Fruit fly (Drosophila melanogaster): ENCODE data around the gene CG32512.

Gene CG32512

DNA sequence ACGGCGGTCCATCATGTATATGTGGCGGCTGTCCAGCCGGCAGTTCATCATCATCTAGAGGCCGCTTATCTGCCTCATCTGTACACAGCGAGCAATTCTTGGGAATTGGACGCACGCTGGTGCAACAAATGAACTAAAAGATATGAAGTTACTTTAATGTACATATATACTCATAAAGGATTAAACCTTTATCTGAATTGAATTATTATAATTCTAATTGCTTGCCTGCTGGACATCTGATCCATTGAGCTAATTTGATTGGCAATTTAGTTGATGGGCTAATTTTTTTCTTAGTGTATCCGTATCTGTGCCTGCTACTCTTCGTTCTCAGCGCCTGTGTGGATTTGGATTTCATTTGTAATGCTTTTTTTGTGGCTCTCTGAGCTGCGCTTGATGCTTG, 5.6 kb upstream of the CG32512 start (continued):
- TF ChIP-seq lmd (GFP tag; IDR thresholded peaks at IDR 0.05): 0 out of 2 replicates have a peak, but pooled peaks have one; percentile 23
- TF ChIP-seq CG10979 (tag; optimal IDR thresholded peaks at IDR 0.05): peak; percentile 24
- peak; percentile 1 for TF ChIP-seq CG13424 (tag; optimal IDR thresholded peaks at IDR 0.05)
- TF ChIP-seq CG18599 (GFP tag; optimal IDR thresholded peaks at IDR 0.05): peak; percentile 39
- TF ChIP-seq CG7839 (tag; optimal IDR thresholded peaks at IDR 0.05): peak; percentile 34
- peak; percentile 51 for TF ChIP-seq row (GFP tag; IDR thresholded peaks at IDR 0.05)
- peak; percentile 87 for TF ChIP-seq nom (GFP tag; optimal IDR thresholded peaks at IDR 0.05)
- peak; percentile 12 for TF ChIP-seq CG17359 (tag; optimal IDR thresholded peaks at IDR 0.05)
- TF ChIP-seq CG17361 (GFP tag; IDR thresholded peaks at IDR 0.05): 0 out of 3 replicates have a peak, but pooled peaks have one; percentile 19
- TF ChIP-seq hbn (GFP tag; IDR thresholded peaks at IDR 0.05; ENCODE audit: partially characterized antibody): no peak
- TF ChIP-seq corto (GFP tag; optimal IDR thresholded peaks at IDR 0.05): peak; percentile 80
- TF ChIP-seq lbe (GFP tag; optimal IDR thresholded peaks at IDR 0.05): peak; percentile 72
- peak; percentile 11 for TF ChIP-seq D19A (tag; optimal IDR thresholded peaks at IDR 0.05)
- peak in 1 of 2 experiments; percentile 23 for TF ChIP-seq dpn (GFP tag; optimal IDR thresholded peaks at IDR 0.05)

DNA sequence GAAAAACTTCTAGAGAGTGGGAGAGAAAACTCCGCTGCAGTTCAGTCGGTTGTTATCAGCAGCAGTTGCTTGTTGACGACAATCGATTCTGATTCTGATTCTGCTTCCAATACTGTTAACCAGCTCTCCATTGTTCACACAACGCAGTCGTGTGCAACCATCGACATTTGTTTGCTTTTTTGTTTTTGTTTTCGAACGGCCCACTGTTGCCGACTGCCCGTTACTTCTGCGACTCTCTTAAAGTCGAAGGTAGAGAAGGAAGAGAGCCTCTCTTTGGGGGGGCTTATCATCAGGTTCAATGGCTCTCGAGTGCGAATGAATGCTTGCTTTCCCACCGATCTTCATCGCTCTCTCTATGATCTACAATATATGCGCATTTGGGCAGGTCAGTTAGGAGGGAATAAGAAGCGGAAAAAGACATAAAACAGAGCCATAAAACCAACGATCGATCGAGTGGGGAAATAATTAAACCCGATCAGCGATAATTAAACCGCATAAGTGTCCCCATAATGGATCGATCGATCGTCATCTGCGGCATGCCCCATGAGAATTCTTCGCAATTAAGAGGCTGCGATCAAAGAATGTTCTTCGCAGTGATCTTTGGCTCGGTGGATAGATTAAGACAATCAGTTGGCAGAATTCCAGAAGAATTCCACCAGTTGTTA, 4.5 kb upstream of the CG32512 start:
- no peak for TF ChIP-seq chn (GFP tag; optimal IDR thresholded peaks at IDR 0.05)
- no peak for TF ChIP-seq lov (optimal IDR thresholded peaks at IDR 0.05)
- no peak for TF ChIP-seq lov (GFP tag; IDR thresholded peaks at IDR 0.05)
- no peak for TF ChIP-seq Pdp1 (GFP tag; optimal IDR thresholded peaks at IDR 0.05)
- no peak for TF ChIP-seq H15 (GFP tag; IDR thresholded peaks at IDR 0.05)
- TF ChIP-seq Ravus (GFP tag; IDR thresholded peaks at IDR 0.05): no peak
- no peak for TF ChIP-seq ash1 (GFP tag; optimal IDR thresholded peaks at IDR 0.05)
- TF ChIP-seq CG3163 (GFP tag; optimal IDR thresholded peaks at IDR 0.05): peak; percentile 89
- TF ChIP-seq CG5953 (GFP tag; IDR thresholded peaks at IDR 0.05): no peak
- TF ChIP-seq dan (GFP tag; IDR thresholded peaks at IDR 0.05): no peak
- TF ChIP-seq CG31224 (GFP tag; IDR thresholded peaks at IDR 0.05): no peak
- no peak for TF ChIP-seq Ets65A (GFP tag)
- no peak for TF ChIP-seq PHDP (tag; optimal IDR thresholded peaks at IDR 0.05)
- no peak for TF ChIP-seq zf30C (GFP tag; optimal IDR thresholded peaks at IDR 0.05)
- TF ChIP-seq CG10979 (tag; optimal IDR thresholded peaks at IDR 0.05): no peak
- no peak for TF ChIP-seq CG1024 (GFP tag; IDR thresholded peaks at IDR 0.05)
- no peak for TF ChIP-seq CG10462 (GFP tag; optimal IDR thresholded peaks at IDR 0.05)
- no peak for TF ChIP-seq amos (GFP tag; IDR thresholded peaks at IDR 0.05; ENCODE audit: partially characterized antibody)
- TF ChIP-seq CG11456 (GFP tag; IDR thresholded peaks at IDR 0.05): no peak
- no peak for TF ChIP-seq Fer1 (GFP tag; optimal IDR thresholded peaks at IDR 0.05)
- peak; percentile 34 for TF ChIP-seq grn (GFP tag; optimal IDR thresholded peaks at IDR 0.05)
- TF ChIP-seq CG15479 (GFP tag; optimal IDR thresholded peaks at IDR 0.05): peak; percentile 44
- TF ChIP-seq Trl (optimal IDR thresholded peaks at IDR 0.05): peak; percentile 41 to 66
- TF ChIP-seq Trl (GFP tag; optimal IDR thresholded peaks at IDR 0.05): no peak
- TF ChIP-seq NC2α (GFP tag; optimal IDR thresholded peaks at IDR 0.05): no peak
- no peak for TF ChIP-seq crol (GFP tag; IDR thresholded peaks at IDR 0.05)
- no peak for TF ChIP-seq psq (GFP tag; optimal IDR thresholded peaks at IDR 0.05)
- TF ChIP-seq chinmo (GFP tag; IDR thresholded peaks at IDR 0.05; ENCODE audit: partially characterized antibody): 0 out of 4 replicates have a peak, but pooled peaks have one; percentile 43
- TF ChIP-seq CG2875 (GFP tag; optimal IDR thresholded peaks at IDR 0.05): no peak
- no peak for TF ChIP-seq Xrp1 (GFP tag; IDR thresholded peaks at IDR 0.05)
- no peak for TF ChIP-seq slou (GFP tag; optimal IDR thresholded peaks at IDR 0.05)
- no peak for TF ChIP-seq sug (tag; optimal IDR thresholded peaks at IDR 0.05)
- 0 out of 3 replicates have a peak, but pooled peaks have one; percentile 23 for TF ChIP-seq CG2199 (GFP tag; IDR thresholded peaks at IDR 0.05)
- no peak for TF ChIP-seq lbe (GFP tag; optimal IDR thresholded peaks at IDR 0.05)
- TF ChIP-seq nerfin-1 (tag; optimal IDR thresholded peaks at IDR 0.05): no peak
- TF ChIP-seq CG10366 (GFP tag; IDR thresholded peaks at IDR 0.05): no peak
- TF ChIP-seq Ets97D (GFP tag; optimal IDR thresholded peaks at IDR 0.05): no peak
- no peak for TF ChIP-seq CG11560 (tag; IDR thresholded peaks at IDR 0.05)

All from whole organism, embryonic.